Fruit fly (Drosophila melanogaster) whole organism, adult: ENCODE measurements around the gene CG42232.

Source experiments
- CG11617 ChIP-seq: fragments of 200-800 bp; sonication (Bioruptor generic); optimal IDR thresholded peaks from 2 replicates; lab custom pipeline; 2017; ENCODE audit warnings: mild to moderate bottlenecking, missing biosample characterization, missing genetic modification reagents, missing genetic modification characterization
- CG12768 ChIP-seq: fragments of 200-800 bp; sonication (Bioruptor generic); optimal IDR thresholded peaks from 2 replicates; lab custom pipeline; 2017; ENCODE audit warnings: missing biosample characterization, missing genetic modification characterization, mild to moderate bottlenecking, moderate library complexity, missing genetic modification reagents
- CG14711 ChIP-seq: fragments of 200-800 bp; sonication (Bioruptor generic); optimal IDR thresholded peaks from 2 replicates; lab custom pipeline; 2018; ENCODE audit warnings: missing biosample characterization, mild to moderate bottlenecking, missing genetic modification characterization, moderate library complexity
- CG1620 ChIP-seq: fragments of 200-800 bp; sonication (Bioruptor generic); optimal IDR thresholded peaks from 2 replicates; lab custom pipeline; 2016; ENCODE audit warnings: missing biosample characterization, missing genetic modification characterization
- CG33017 ChIP-seq: fragments of 200-800 bp; sonication (Bioruptor generic); optimal IDR thresholded peaks from 2 replicates; lab custom pipeline; 2018; ENCODE audit warnings: missing biosample characterization, mild to moderate bottlenecking, missing genetic modification characterization, moderate library complexity
- CG5204 ChIP-seq: fragments of 200-800 bp; sonication (Bioruptor generic); optimal IDR thresholded peaks from 2 replicates; lab custom pipeline; 2016; ENCODE audit warnings: missing biosample characterization, missing genetic modification characterization
- CG7045 ChIP-seq: fragments of 200-800 bp; sonication (Bioruptor generic); optimal IDR thresholded peaks from 2 replicates; lab custom pipeline; 2017; ENCODE audit warnings: missing biosample characterization, mild to moderate bottlenecking, missing genetic modification characterization
- CG7101 ChIP-seq: fragments of 200-800 bp; sonication (Bioruptor generic); optimal IDR thresholded peaks from 2 replicates; lab custom pipeline; 2018; ENCODE audit warnings: missing biosample characterization, mild to moderate bottlenecking, missing genetic modification characterization, moderate library complexity
- Clk ChIP-seq: fragments of 200-800 bp; sonication (Bioruptor generic); optimal IDR thresholded peaks from 2 replicates; lab custom pipeline; 2017; ENCODE audit warnings: missing biosample characterization, missing genetic modification characterization
- Crg-1 ChIP-seq: fragments of 200-800 bp; sonication (Bioruptor generic); optimal IDR thresholded peaks from 2 replicates; lab custom pipeline; 2016; ENCODE audit warnings: missing biosample characterization, missing genetic modification characterization
- Hr96 ChIP-seq: fragments of 200-800 bp; sonication (Bioruptor generic); optimal IDR thresholded peaks from 2 replicates; lab custom pipeline; 2016; ENCODE audit warnings: missing biosample characterization, missing genetic modification characterization
- Mnt ChIP-seq: fragments of 200-800 bp; sonication (Bioruptor generic); optimal IDR thresholded peaks from 2 replicates; lab custom pipeline; 2016; ENCODE audit warnings: missing biosample characterization, mild to moderate bottlenecking, missing genetic modification characterization
- bab1 ChIP-seq: fragments of 200-800 bp; sonication (Bioruptor generic); optimal IDR thresholded peaks from 3 replicates; lab custom pipeline; 2019; ENCODE audit warnings: missing biosample characterization, mild to moderate bottlenecking, missing genetic modification characterization, moderate library complexity
- cic ChIP-seq: fragments of 200-800 bp; sonication (Bioruptor generic); optimal IDR thresholded peaks from 2 replicates; lab custom pipeline; 2017; ENCODE audit warnings: missing biosample characterization, mild to moderate bottlenecking, missing genetic modification characterization, moderate library complexity
- cnc ChIP-seq, 2 experiments: fragments of >200 bp; optimal IDR thresholded peaks; 2 replicates each; lab custom pipeline; 2017
- kay ChIP-seq: fragments of 200-800 bp; sonication (Bioruptor generic); peaks from one replicate; lab custom pipeline; 2016; ENCODE audit warnings: missing biosample characterization, missing genetic modification characterization, borderline replicate concordance
- ovo ChIP-seq: fragments of 200-800 bp; sonication (Bioruptor generic); optimal IDR thresholded peaks from 2 replicates; lab custom pipeline; 2016; ENCODE audit warnings: missing biosample characterization, missing genetic modification characterization
- pad ChIP-seq: fragments of 200-800 bp; sonication (Bioruptor generic); optimal IDR thresholded peaks from 3 replicates; lab custom pipeline; 2017; ENCODE audit warnings: missing biosample characterization, missing genetic modification characterization, mild to moderate bottlenecking, moderate library complexity, missing genetic modification reagents
- tj ChIP-seq: fragments of 200-800 bp; sonication (Bioruptor generic); optimal IDR thresholded peaks from 3 replicates; lab custom pipeline; 2017; ENCODE audit warnings: missing biosample characterization, mild to moderate bottlenecking, missing genetic modification characterization, moderate library complexity
- toe ChIP-seq: fragments of 200-800 bp; sonication (Bioruptor generic); optimal IDR thresholded peaks from 2 replicates; lab custom pipeline; 2016; ENCODE audit warnings: missing biosample characterization, missing genetic modification characterization

Gene CG42232

dm6 chr3R:16469501-16470263 lies at the start of gene CG42232, which contains the start of gene CSN5:
Gene CG42232 (minus strand): TSS chr3R:16469663.
Gene CSN5 (plus strand): TSS chr3R:16470099.
- peak; percentile 31 for TF ChIP-seq Hr96 (GFP tag; lab: Kevin White, UChicago)
- peak; percentile 68 for TF ChIP-seq toe (GFP tag; lab: Kevin White, UChicago)
- peak; percentile 63 for TF ChIP-seq CG11617 (GFP tag; lab: Kevin White, UChicago)
- TF ChIP-seq CG14711 (tag; lab: Kevin White, UChicago), result peak; percentile 49
- TF ChIP-seq bab1 (GFP tag; lab: Kevin White, UChicago), result peak; percentile 48
- peak; percentile 11 for TF ChIP-seq pad (GFP tag; lab: Kevin White, UChicago)
- TF ChIP-seq Crg-1 (GFP tag; lab: Kevin White, UChicago), result no peak
- TF ChIP-seq CG5204 (GFP tag; lab: Kevin White, UChicago), result peak; percentile 53
- TF ChIP-seq CG33017 (tag; lab: Kevin White, UChicago), result no peak
- TF ChIP-seq cic (GFP tag; lab: Kevin White, UChicago), result no peak
- TF ChIP-seq CG7101 (tag; lab: Kevin White, UChicago), result peak; percentile 34
- peak; percentile 23 for TF ChIP-seq ovo
- peak; percentile 35 for TF ChIP-seq CG12768 (GFP tag; lab: Kevin White, UChicago)
- TF ChIP-seq CG7045, result peak; percentile 31
- TF ChIP-seq CG1620 (GFP tag; lab: Kevin White, UChicago), result peak; percentile 40
- no peak for TF ChIP-seq kay
- TF ChIP-seq tj (GFP tag; lab: Kevin White, UChicago), result peak; percentile 5

- TF ChIP-seq Clk (GFP tag; lab: Kevin White, UChicago), result no peak
- TF ChIP-seq toe (GFP tag; lab: Kevin White, UChicago), result no peak
- no peak for TF ChIP-seq CG12768 (GFP tag; lab: Kevin White, UChicago)
- no peak for TF ChIP-seq CG1620 (GFP tag; lab: Kevin White, UChicago)
- no peak for TF ChIP-seq tj (GFP tag; lab: Kevin White, UChicago)
- TF ChIP-seq cnc (optimal IDR thresholded peaks at IDR 0.05; lab: Kevin White, UChicago), result no peak
- no peak for TF ChIP-seq CG33017 (tag; lab: Kevin White, UChicago)
- no peak for TF ChIP-seq bab1 (GFP tag; lab: Kevin White, UChicago)
- no peak for TF ChIP-seq CG5204 (GFP tag; lab: Kevin White, UChicago)
- TF ChIP-seq CG7101 (tag; lab: Kevin White, UChicago), result no peak
- TF ChIP-seq Mnt (GFP tag; lab: Kevin White, UChicago), result no peak
- TF ChIP-seq kay, result no peak
- no peak for TF ChIP-seq CG11617 (GFP tag; lab: Kevin White, UChicago)
- TF ChIP-seq ovo, result no peak
- no peak for TF ChIP-seq Crg-1 (GFP tag; lab: Kevin White, UChicago)
- no peak for TF ChIP-seq Hr96 (GFP tag; lab: Kevin White, UChicago)
- TF ChIP-seq cic (GFP tag; lab: Kevin White, UChicago), result no peak
- no peak for TF ChIP-seq CG7045
Observed at dm6 chr3R:16518150-16518662, 48.7 kb upstream of the CG42232 start.

dm6 chr3R:16510128-16510527 lies 40.7 kb upstream of the CG42232 start:
- TF ChIP-seq bab1 (GFP tag; lab: Kevin White, UChicago) (no peak), Mnt (GFP tag; lab: Kevin White, UChicago) (no peak), CG12768 (GFP tag; lab: Kevin White, UChicago) (no peak), cnc (optimal IDR thresholded peaks at IDR 0.05; lab: Kevin White, UChicago) (no peak), kay (no peak), cic (GFP tag; lab: Kevin White, UChicago) (no peak), Crg-1 (GFP tag; lab: Kevin White, UChicago) (no peak), CG33017 (tag; lab: Kevin White, UChicago) (no peak), toe (GFP tag; lab: Kevin White, UChicago) (no peak), CG7045 (no peak), CG1620 (GFP tag; lab: Kevin White, UChicago) (no peak), ovo (no peak)

- no peak for TF ChIP-seq Crg-1 (GFP tag; lab: Kevin White, UChicago)
- TF ChIP-seq cnc (optimal IDR thresholded peaks at IDR 0.05; lab: Kevin White, UChicago), result no peak
- no peak for TF ChIP-seq CG7101 (tag; lab: Kevin White, UChicago)
- TF ChIP-seq CG33017 (tag; lab: Kevin White, UChicago), result no peak
- no peak for TF ChIP-seq tj (GFP tag; lab: Kevin White, UChicago)
- no peak for TF ChIP-seq CG5204 (GFP tag; lab: Kevin White, UChicago)
- no peak for TF ChIP-seq CG7045
- no peak for TF ChIP-seq CG1620 (GFP tag; lab: Kevin White, UChicago)
- no peak for TF ChIP-seq ovo
- TF ChIP-seq cic (GFP tag; lab: Kevin White, UChicago), result no peak
- TF ChIP-seq Hr96 (GFP tag; lab: Kevin White, UChicago), result no peak
- TF ChIP-seq Clk (GFP tag; lab: Kevin White, UChicago), result no peak
- TF ChIP-seq pad (GFP tag; lab: Kevin White, UChicago), result no peak
- TF ChIP-seq bab1 (GFP tag; lab: Kevin White, UChicago), result no peak
- TF ChIP-seq CG14711 (tag; lab: Kevin White, UChicago), result no peak
Observed at dm6 chr3R:16507706-16508105, 38.2 kb upstream of the CG42232 start.

- no peak for TF ChIP-seq cic (GFP tag; lab: Kevin White, UChicago)
- TF ChIP-seq toe (GFP tag; lab: Kevin White, UChicago), result no peak
- TF ChIP-seq CG7101 (tag; lab: Kevin White, UChicago), result no peak
- TF ChIP-seq Clk (GFP tag; lab: Kevin White, UChicago), result no peak
- no peak for TF ChIP-seq CG33017 (tag; lab: Kevin White, UChicago)
- no peak for TF ChIP-seq CG12768 (GFP tag; lab: Kevin White, UChicago)
- TF ChIP-seq kay, result no peak
- no peak for TF ChIP-seq CG1620 (GFP tag; lab: Kevin White, UChicago)
- no peak for TF ChIP-seq CG7045
Observed at dm6 chr3R:16504541-16504940, 35.1 kb upstream of the CG42232 start.
